Worm (Caenorhabditis elegans) whole organism, L2 larva: ENCODE measurements around the gene F07F6.7.

Experiments
- fos-1 ChIP-seq: fragments of 150-350 bp; optimal IDR thresholded peaks from 2 replicates; lab custom pipeline; 2014; ENCODE audit warnings: missing biosample characterization, missing genetic modification characterization
- mdl-1 ChIP-seq, 2 experiments: fragments of 150-350 bp in 1 of 2; sonication (generic microtip) in 1 of 2; optimal IDR thresholded peaks; 2 replicates each; lab custom pipeline; 2017; ENCODE audit warnings: missing biosample characterization in 2 of 2, missing genetic modification characterization in 2 of 2
- nhr-237 ChIP-seq: fragments of 150-350 bp; optimal IDR thresholded peaks from 2 replicates; lab custom pipeline; 2014; ENCODE audit warnings: missing biosample characterization, missing genetic modification characterization
- nhr-25 ChIP-seq: fragments of 150-350 bp; sonication (generic microtip); optimal IDR thresholded peaks from 3 replicates; lab custom pipeline; 2014; ENCODE audit warnings: missing biosample characterization, missing genetic modification characterization

DNA sequence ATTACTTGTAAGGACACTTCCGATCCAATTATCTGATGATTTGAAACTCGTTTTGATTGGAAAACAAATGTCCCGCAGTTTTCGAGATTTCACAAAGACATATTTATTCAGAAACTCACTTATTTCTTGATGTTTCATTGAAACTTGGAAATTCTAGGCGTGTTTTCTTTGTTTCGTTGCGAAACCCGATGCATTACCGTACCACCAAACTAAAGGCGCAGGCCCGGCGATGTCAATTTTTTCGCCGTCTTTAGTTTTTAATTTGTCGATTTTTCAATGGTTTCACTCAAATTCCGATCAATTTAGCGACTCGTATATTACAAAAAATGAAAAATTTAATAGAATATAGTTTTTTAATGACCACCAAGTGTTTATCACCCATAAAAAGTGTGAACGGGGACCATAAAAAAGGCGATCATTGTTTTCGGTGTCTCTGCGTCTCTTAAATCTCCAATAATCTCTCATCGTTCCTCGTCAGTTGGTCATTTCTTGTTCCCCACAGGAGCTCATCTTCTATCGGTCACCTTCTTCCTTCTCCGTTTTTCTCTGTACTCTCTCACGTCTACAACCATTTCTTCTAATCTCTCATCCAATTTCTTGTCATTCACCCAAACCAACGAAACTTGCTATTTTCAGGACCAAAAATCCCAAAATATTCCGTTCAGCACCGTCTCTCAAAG is 42.2 kb upstream of the F07F6.7 start, which contains the start of gene clr-1:
- TF ChIP-seq fos-1, result no peak
- TF ChIP-seq nhr-237 (tag; lab: Kevin White, UChicago), result no peak
- TF ChIP-seq mdl-1 (tag; optimal IDR thresholded peaks at IDR 0.05; lab: Kevin White, UChicago), result no peak
- TF ChIP-seq nhr-25, result no peak
